Worm (Caenorhabditis elegans) whole organism, young adult: Measurements from ENCODE around the gene C46E10.8.

Experiments used
- F57A8.1 ChIP-seq: fragments of 200-800 bp; sonication (Bioruptor generic); optimal IDR thresholded peaks from 2 replicates; lab custom pipeline; 2018; ENCODE audit warnings: mild to moderate bottlenecking, missing genetic modification characterization, moderate library complexity, missing compliant biosample characterization
- K11D2.4 ChIP-seq: fragments of 200-800 bp; sonication (Bioruptor generic); IDR thresholded peaks from 2 replicates; pipeline ENCODE4 v1.3.6; 2022; ENCODE audit warnings: missing genetic modification reagents, missing genetic modification characterization, missing compliant biosample characterization
- aptf-3 ChIP-seq: fragments of 200-800 bp; sonication (Bioruptor generic); IDR thresholded peaks from 2 replicates; pipeline ENCODE4 v1.3.6; 2022; ENCODE audit warnings: missing genetic modification characterization, missing compliant biosample characterization
- attf-5 ChIP-seq: fragments of 200-800 bp; sonication (Bioruptor generic); optimal IDR thresholded peaks from 2 replicates; lab custom pipeline; 2018; ENCODE audit warnings: mild to moderate bottlenecking, missing genetic modification characterization, missing compliant biosample characterization
- ceh-100 ChIP-seq: fragments of 200-800 bp; sonication (Bioruptor generic); IDR thresholded peaks from 2 replicates; pipeline ENCODE4 v1.3.6; 2022; ENCODE audit warnings: missing genetic modification reagents, missing genetic modification characterization, missing compliant biosample characterization
- dpl-1 ChIP-seq: fragments of 150-350 bp; optimal IDR thresholded peaks from 2 replicates; lab custom pipeline; 2014; ENCODE audit warnings: missing biosample characterization, missing genetic modification reagents, missing genetic modification characterization
- mcd-1 ChIP-seq: fragments of 200-800 bp; sonication (Bioruptor generic); IDR thresholded peaks from 2 replicates; pipeline ENCODE4 v1.3.6; 2022; ENCODE audit warnings: missing genetic modification reagents, missing genetic modification characterization, missing compliant biosample characterization
- mes-4 ChIP-seq: sonication (generic microtip); optimal IDR thresholded peaks from 2 replicates; lab custom pipeline; 2016; ENCODE audit warnings: missing genotype, missing genetic modification characterization, missing compliant biosample characterization
- nfya-2 ChIP-seq: fragments of 200-800 bp; sonication (Bioruptor generic); IDR thresholded peaks from 2 replicates; pipeline ENCODE4 v1.3.6; 2022; ENCODE audit warnings: missing genetic modification reagents, missing genetic modification characterization, missing compliant biosample characterization
- snpc-3.4 ChIP-seq: sonication (generic microtip); optimal IDR thresholded peaks from 2 replicates; lab custom pipeline; 2017; ENCODE audit warnings: missing genetic modification characterization, mild to moderate bottlenecking, missing compliant biosample characterization, antibody characterized with exemption, moderate library complexity, missing genotype, missing genetic modification reagents
- ztf-3 ChIP-seq: fragments of 200-800 bp; sonication (Bioruptor generic); optimal IDR thresholded peaks from 2 replicates; lab custom pipeline; 2018; ENCODE audit warnings: mild to moderate bottlenecking, missing genetic modification characterization, missing compliant biosample characterization

- TF ChIP-seq snpc-3.4 (no peak), mcd-1 (GFP tag; lab: Robert Waterston, UW) (no peak), ztf-3 (GFP tag; lab: Kevin White, UChicago) (no peak), ceh-100 (GFP tag; lab: Robert Waterston, UW) (no peak), mes-4 (no peak), nfya-2 (GFP tag; lab: Robert Waterston, UW) (no peak), dpl-1 (GFP tag; lab: Kevin White, UChicago) (no peak), attf-5 (GFP tag; lab: Kevin White, UChicago) (no peak), aptf-3 (GFP tag; lab: Robert Waterston, UW) (no peak), K11D2.4 (no peak), F57A8.1 (GFP tag; lab: Kevin White, UChicago) (no peak)
Measured at ce11 chrII:3775719-3776118, 47.8 kb upstream of the C46E10.8 start, which contains the start of gene T24E12.3.
